Fruit fly (Drosophila melanogaster) whole organism, embryonic: ENCODE measurements around the gene HHEX.

Source experiments
- CG1792 ChIP-seq: fragments of 200-800 bp; sonication (Bioruptor generic); optimal IDR thresholded peaks from 2 replicates; lab custom pipeline; 2016; ENCODE audit warnings: missing biosample characterization, missing genetic modification characterization
- Dref ChIP-seq: fragments of 200-800 bp; sonication (Bioruptor generic); IDR thresholded peaks from 2 replicates; pipeline ENCODE4 v1.3.6; 2022; ENCODE audit warnings: missing biosample characterization, missing genetic modification characterization
- yki ChIP-seq: fragments of >200 bp; optimal IDR thresholded peaks from 3 replicates; lab custom pipeline; 2018

DNA sequence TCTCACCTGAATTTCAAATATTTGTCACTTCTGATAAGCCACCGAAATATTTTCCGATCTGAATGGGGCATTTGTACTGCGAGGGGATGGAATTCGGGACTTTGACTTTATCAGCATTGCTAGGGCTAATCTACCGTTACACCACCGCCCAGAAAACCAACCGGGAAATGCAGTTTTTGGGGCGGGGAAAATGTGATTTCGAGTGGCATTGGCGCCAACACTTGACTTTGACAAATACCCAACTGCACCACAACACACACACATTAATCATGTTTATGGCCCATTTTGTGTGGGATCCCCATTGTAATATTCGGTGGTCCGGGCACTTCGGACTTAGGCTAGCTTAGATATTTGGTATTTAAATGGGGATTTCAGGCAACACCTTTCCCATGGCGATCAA lies 1.8 kb downstream of the HHEX start:
- TF ChIP-seq Dref (GFP tag; lab: Robert Waterston, UW) (no peak), yki (lab: Kevin White, UChicago) (no peak), CG1792 (GFP tag; lab: Kevin White, UChicago) (no peak)
